Fruit fly (Drosophila melanogaster) whole organism, embryonic: ENCODE measurements around the gene dwg.

Source experiments
- CG10267 ChIP-seq: fragments of 200-800 bp; sonication (Bioruptor generic); optimal IDR thresholded peaks from 2 replicates; lab custom pipeline; 2018; ENCODE audit warnings: missing biosample characterization, mild to moderate bottlenecking, missing genetic modification characterization, moderate library complexity
- CG10274 ChIP-seq: fragments of 200-800 bp; sonication (Bioruptor generic); optimal IDR thresholded peaks from 3 replicates; lab custom pipeline; 2017; ENCODE audit warnings: missing biosample characterization, mild to moderate bottlenecking, missing genetic modification characterization
- CG10959 ChIP-seq: fragments of 200-800 bp; sonication (Bioruptor generic); IDR thresholded peaks from 2 replicates; pipeline ENCODE4 v1.3.6; 2022; ENCODE audit warnings: missing biosample characterization, missing genetic modification characterization
- CG11247 ChIP-seq: fragments of 200-800 bp; sonication (Bioruptor generic); IDR thresholded peaks from 2 replicates; pipeline ENCODE4 v1.3.6; 2022; ENCODE audit warnings: missing biosample characterization, missing genetic modification characterization
- CG11696 ChIP-seq: fragments of 200-800 bp; sonication (Bioruptor generic); IDR thresholded peaks from 2 replicates; pipeline ENCODE4 v1.3.6; 2022; ENCODE audit warnings: missing biosample characterization, missing genetic modification characterization
- CG12391 ChIP-seq: fragments of 200-800 bp; sonication (Bioruptor generic); optimal IDR thresholded peaks from 3 replicates; lab custom pipeline; 2018; ENCODE audit warnings: missing biosample characterization, mild to moderate bottlenecking, missing genetic modification characterization, moderate library complexity
- CG13296 ChIP-seq: fragments of 200-800 bp; sonication (Bioruptor generic); optimal IDR thresholded peaks from 3 replicates; lab custom pipeline; 2018; ENCODE audit warnings: missing biosample characterization, mild to moderate bottlenecking, missing genetic modification characterization
- CG14014 ChIP-seq: fragments of 200-800 bp; sonication (Bioruptor generic); IDR thresholded peaks from 2 replicates; pipeline ENCODE4 v1.3.6; 2022; ENCODE audit warnings: missing biosample characterization, missing genetic modification characterization
- CG14860 ChIP-seq: fragments of 200-800 bp; sonication (Bioruptor generic); IDR thresholded peaks from 3 replicates; pipeline ENCODE4 v1.3.6; 2022; ENCODE audit warnings: missing biosample characterization, missing genetic modification characterization; ENCODE audit not compliant: partially characterized antibody
- CG15073 ChIP-seq: fragments of 200-800 bp; sonication (Bioruptor generic); optimal IDR thresholded peaks from 2 replicates; lab custom pipeline; 2016; ENCODE audit warnings: missing biosample characterization, missing genetic modification characterization
- CG15514 ChIP-seq: fragments of 200-800 bp; sonication (Bioruptor generic); optimal IDR thresholded peaks from 3 replicates; lab custom pipeline; 2017; ENCODE audit warnings: missing biosample characterization, missing genetic modification characterization, mild to moderate bottlenecking, moderate library complexity, missing genetic modification reagents
- CG15601 ChIP-seq: fragments of 200-800 bp; sonication (Bioruptor generic); optimal IDR thresholded peaks from 3 replicates; lab custom pipeline; 2019; ENCODE audit warnings: missing biosample characterization, mild to moderate bottlenecking, missing genetic modification characterization, moderate library complexity
- CG18764 ChIP-seq: fragments of 200-800 bp; sonication (Bioruptor generic); optimal IDR thresholded peaks from 3 replicates; lab custom pipeline; 2016; ENCODE audit warnings: missing biosample characterization, missing genetic modification characterization
- CG2116 ChIP-seq: fragments of 200-800 bp; sonication (Bioruptor generic); optimal IDR thresholded peaks from 3 replicates; lab custom pipeline; 2018; ENCODE audit warnings: missing biosample characterization, mild to moderate bottlenecking, missing genetic modification characterization
- CG2120 ChIP-seq: fragments of 200-800 bp; sonication (Bioruptor generic); optimal IDR thresholded peaks from 3 replicates; lab custom pipeline; 2016; ENCODE audit warnings: missing biosample characterization, missing genetic modification characterization
- CG3065 ChIP-seq: fragments of 200-800 bp; sonication (Bioruptor generic); optimal IDR thresholded peaks from 2 replicates; lab custom pipeline; 2016; ENCODE audit warnings: missing biosample characterization, missing genetic modification characterization
- CG5180 ChIP-seq: fragments of 200-800 bp; sonication (Bioruptor generic); optimal IDR thresholded peaks from 3 replicates; lab custom pipeline; 2017; ENCODE audit warnings: missing biosample characterization, missing genetic modification characterization, mild to moderate bottlenecking, moderate library complexity, missing genetic modification reagents
- CG5245 ChIP-seq: fragments of 200-800 bp; sonication (Bioruptor generic); optimal IDR thresholded peaks from 3 replicates; lab custom pipeline; 2016; ENCODE audit warnings: missing biosample characterization, missing genetic modification characterization
- CG6683 ChIP-seq: fragments of 200-800 bp; sonication (Bioruptor generic); optimal IDR thresholded peaks from 2 replicates; lab custom pipeline; 2017; ENCODE audit warnings: missing biosample characterization, mild to moderate bottlenecking, missing genetic modification characterization, missing genetic modification reagents
- CG7839 ChIP-seq: fragments of 200-800 bp; sonication (Bioruptor generic); optimal IDR thresholded peaks from 3 replicates; lab custom pipeline; 2018; ENCODE audit warnings: missing biosample characterization, mild to moderate bottlenecking, missing genetic modification characterization, moderate library complexity
- CG8765 ChIP-seq: fragments of 200-800 bp; sonication (Bioruptor generic); IDR thresholded peaks from 2 replicates; pipeline ENCODE4 v1.3.6; 2022; ENCODE audit warnings: missing biosample characterization, missing genetic modification characterization
- CG8944 ChIP-seq: fragments of 200-800 bp; sonication (Bioruptor generic); optimal IDR thresholded peaks from 3 replicates; lab custom pipeline; 2016; ENCODE audit warnings: missing biosample characterization, missing genetic modification characterization
- ERR ChIP-seq: fragments of 200-800 bp; sonication (Bioruptor generic); optimal IDR thresholded peaks from 2 replicates; lab custom pipeline; 2016; ENCODE audit warnings: missing biosample characterization, missing genetic modification characterization
- Fer3 ChIP-seq: fragments of 200-800 bp; sonication (Bioruptor generic); optimal IDR thresholded peaks from 2 replicates; lab custom pipeline; 2018; ENCODE audit warnings: missing biosample characterization, mild to moderate bottlenecking, missing genetic modification characterization, moderate library complexity
- HLH4C ChIP-seq: fragments of 200-800 bp; sonication (Bioruptor generic); IDR thresholded peaks from 3 replicates; pipeline ENCODE4 v1.3.6; 2022; ENCODE audit warnings: missing biosample characterization, missing genetic modification characterization; ENCODE audit not compliant: partially characterized antibody
- Hmr ChIP-seq: fragments of 200-800 bp; sonication (Bioruptor generic); optimal IDR thresholded peaks from 3 replicates; lab custom pipeline; 2017; ENCODE audit warnings: mild to moderate bottlenecking, missing biosample characterization, missing genetic modification reagents, missing genetic modification characterization
- Lhr ChIP-seq: fragments of 200-800 bp; sonication (Bioruptor generic); optimal IDR thresholded peaks from 3 replicates; lab custom pipeline; 2017; ENCODE audit warnings: mild to moderate bottlenecking, missing biosample characterization, missing genetic modification reagents, missing genetic modification characterization
- NC2α ChIP-seq: fragments of 200-800 bp; sonication (Bioruptor generic); optimal IDR thresholded peaks from 2 replicates; lab custom pipeline; 2016; ENCODE audit warnings: missing biosample characterization, missing genetic modification characterization
- Optix ChIP-seq: fragments of 200-800 bp; sonication (Bioruptor generic); IDR thresholded peaks from 3 replicates; pipeline ENCODE4 v1.3.6; 2022; ENCODE audit warnings: missing biosample characterization, missing genetic modification characterization
- Xbp1 ChIP-seq: fragments of 200-800 bp; sonication (Bioruptor generic); optimal IDR thresholded peaks from 3 replicates; lab custom pipeline; 2016; ENCODE audit warnings: missing biosample characterization, mild to moderate bottlenecking, missing genetic modification characterization
- abd-A ChIP-seq: fragments of 200-800 bp; sonication (Bioruptor generic); optimal IDR thresholded peaks from 3 replicates; lab custom pipeline; 2019; ENCODE audit warnings: missing biosample characterization, mild to moderate bottlenecking, missing genetic modification characterization, moderate library complexity
- ac ChIP-seq: fragments of 200-800 bp; sonication (Bioruptor generic); optimal IDR thresholded peaks from 3 replicates; lab custom pipeline; 2017; ENCODE audit warnings: missing biosample characterization, mild to moderate bottlenecking, missing genetic modification characterization
- ap ChIP-seq: fragments of 200-800 bp; sonication (Bioruptor generic); IDR thresholded peaks from 2 replicates; pipeline ENCODE4 v1.3.6; 2022; ENCODE audit warnings: missing biosample characterization, missing genetic modification characterization
- az2 ChIP-seq: fragments of 200-800 bp; sonication (Bioruptor generic); optimal IDR thresholded peaks from 3 replicates; lab custom pipeline; 2016; ENCODE audit warnings: missing biosample characterization, missing genetic modification characterization
- bab2 ChIP-seq: fragments of 200-800 bp; sonication (Bioruptor generic); optimal IDR thresholded peaks from 2 replicates; lab custom pipeline; 2016; ENCODE audit warnings: missing biosample characterization, missing genetic modification characterization
- bcd ChIP-seq: fragments of 200-800 bp; sonication (Bioruptor generic); optimal IDR thresholded peaks from 2 replicates; lab custom pipeline; 2017; ENCODE audit warnings: missing biosample characterization, mild to moderate bottlenecking, missing genetic modification characterization
- crc ChIP-seq: fragments of 200-800 bp; sonication (Bioruptor generic); optimal IDR thresholded peaks from 2 replicates; lab custom pipeline; 2016; ENCODE audit warnings: missing biosample characterization, missing genetic modification characterization
- dimm ChIP-seq: fragments of 200-800 bp; sonication (Bioruptor generic); IDR thresholded peaks from 2 replicates; pipeline ENCODE4 v1.3.6; 2022; ENCODE audit warnings: missing biosample characterization, missing genetic modification characterization
- ewg ChIP-seq: fragments of 200-800 bp; sonication (Bioruptor generic); optimal IDR thresholded peaks from 3 replicates; lab custom pipeline; 2017; ENCODE audit warnings: mild to moderate bottlenecking, missing biosample characterization, missing genetic modification reagents, missing genetic modification characterization
- eyg ChIP-seq: fragments of 200-800 bp; sonication (Bioruptor generic); optimal IDR thresholded peaks from 3 replicates; lab custom pipeline; 2016; ENCODE audit warnings: missing biosample characterization, missing genetic modification characterization
- fd3F ChIP-seq: fragments of 200-800 bp; sonication (Bioruptor generic); optimal IDR thresholded peaks from 2 replicates; lab custom pipeline; 2018; ENCODE audit warnings: missing biosample characterization, mild to moderate bottlenecking, missing genetic modification characterization, moderate library complexity
- inv ChIP-seq: fragments of 200-800 bp; sonication (Bioruptor generic); IDR thresholded peaks from 2 replicates; pipeline ENCODE4 v1.3.6; 2022; ENCODE audit warnings: missing biosample characterization, missing genetic modification characterization; ENCODE audit not compliant: partially characterized antibody
- jumu ChIP-seq: fragments of 200-800 bp; sonication (Bioruptor generic); optimal IDR thresholded peaks from 3 replicates; lab custom pipeline; 2016; ENCODE audit warnings: missing biosample characterization, missing genetic modification characterization
- nau ChIP-seq: fragments of 200-800 bp; sonication (Bioruptor generic); optimal IDR thresholded peaks from 3 replicates; lab custom pipeline; 2017; ENCODE audit warnings: missing biosample characterization, mild to moderate bottlenecking, missing genetic modification characterization, missing genetic modification reagents
- nom ChIP-seq: fragments of 200-800 bp; sonication (Bioruptor generic); optimal IDR thresholded peaks from 2 replicates; lab custom pipeline; 2017; ENCODE audit warnings: missing biosample characterization, missing genetic modification characterization, mild to moderate bottlenecking, moderate library complexity, missing genetic modification reagents
- pfk ChIP-seq: fragments of 200-800 bp; sonication (Bioruptor generic); optimal IDR thresholded peaks from 2 replicates; lab custom pipeline; 2018; ENCODE audit warnings: missing biosample characterization, mild to moderate bottlenecking, missing genetic modification characterization, moderate library complexity
- sisA ChIP-seq: fragments of 200-800 bp; sonication (Bioruptor generic); IDR thresholded peaks from 2 replicates; pipeline ENCODE4 v1.3.6; 2022; ENCODE audit warnings: missing biosample characterization, missing genetic modification characterization
- sr ChIP-seq: fragments of 200-800 bp; sonication (Bioruptor generic); IDR thresholded peaks from 3 replicates; pipeline ENCODE4 v1.3.6; 2022; ENCODE audit warnings: missing biosample characterization, missing genetic modification characterization
- tin ChIP-seq: fragments of 200-800 bp; sonication (Bioruptor generic); optimal IDR thresholded peaks from 3 replicates; lab custom pipeline; 2016; ENCODE audit warnings: missing biosample characterization, missing genetic modification characterization
- zfh1 ChIP-seq: fragments of 200-800 bp; sonication (Bioruptor generic); IDR thresholded peaks from 3 replicates; pipeline ENCODE4 v1.3.6; 2022; ENCODE audit warnings: missing biosample characterization, missing genetic modification characterization

dwg gene

DNA sequence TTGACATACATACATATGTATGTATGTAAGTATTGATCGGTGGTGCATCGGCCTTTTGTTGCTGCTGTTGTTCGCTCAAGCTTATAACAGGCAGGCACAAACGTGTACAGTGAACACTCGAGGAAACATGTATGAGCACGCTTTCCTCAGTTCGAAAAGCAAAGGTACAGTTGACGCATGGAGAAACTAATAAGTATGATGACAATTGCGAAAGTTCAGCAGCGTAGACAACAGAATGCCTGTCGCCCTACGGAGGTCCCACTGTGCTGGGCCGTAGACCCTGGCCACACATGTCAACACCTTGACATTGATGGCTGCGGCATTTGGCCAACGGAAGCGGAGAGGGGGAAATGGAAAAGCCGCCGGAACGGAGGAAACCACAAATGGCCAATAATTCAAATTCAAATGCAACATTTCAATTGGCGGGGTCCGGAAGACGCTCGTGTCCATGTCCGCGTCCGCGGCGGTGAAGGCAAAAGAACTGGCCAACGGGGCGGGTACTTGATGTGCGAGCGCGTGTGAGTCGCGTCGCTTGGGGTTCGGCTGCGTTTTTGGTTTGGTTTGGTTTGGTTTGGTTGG is 19.3 kb upstream of the dwg start, which contains the start of gene CG2681 (continued):
- peak; percentile 56; the same call in 1 of the 3 replicates for TF ChIP-seq Optix
- no peak for TF ChIP-seq CG3065 (GFP tag; lab: Kevin White, UChicago)
- TF ChIP-seq ERR, result no peak
- no peak for TF ChIP-seq nom (GFP tag; lab: Kevin White, UChicago)
- peak; percentile 76 for TF ChIP-seq zfh1 (GFP tag; lab: Robert Waterston, UW)
- TF ChIP-seq CG14860, result no peak
- 0 out of 3 replicates have a peak, but pooled peaks have one; percentile 26 for TF ChIP-seq sr (GFP tag; lab: Robert Waterston, UW)
- TF ChIP-seq CG2116 (GFP tag; lab: Kevin White, UChicago), result no peak
- TF ChIP-seq CG12391, result no peak
- TF ChIP-seq pfk (GFP tag; lab: Kevin White, UChicago), result no peak
- TF ChIP-seq ac (GFP tag; lab: Kevin White, UChicago), result no peak
- 0 out of 2 replicates have a peak, but pooled peaks have one; percentile 16 for TF ChIP-seq CG11696 (GFP tag; lab: Robert Waterston, UW)
- peak; percentile 58 for TF ChIP-seq CG15514 (GFP tag; lab: Kevin White, UChicago)
- TF ChIP-seq crc (GFP tag; lab: Kevin White, UChicago), result no peak
- no peak for TF ChIP-seq Fer3 (tag; lab: Kevin White, UChicago)
- no peak for TF ChIP-seq CG13296 (GFP tag; lab: Kevin White, UChicago)
- TF ChIP-seq ap (GFP tag; lab: Robert Waterston, UW), result no peak
- TF ChIP-seq bcd, result peak; percentile 7
- TF ChIP-seq CG8944 (GFP tag; lab: Kevin White, UChicago), result peak; percentile 14
- peak; percentile 17 for TF ChIP-seq Xbp1 (GFP tag; lab: Kevin White, UChicago)
- TF ChIP-seq CG14014, result peak; percentile 45
- no peak for TF ChIP-seq CG5245 (GFP tag; lab: Kevin White, UChicago)
- no peak for TF ChIP-seq eyg
- peak; percentile 31 for TF ChIP-seq bab2 (GFP tag; lab: Kevin White, UChicago)
- peak; percentile 32 for TF ChIP-seq az2 (GFP tag; lab: Kevin White, UChicago)
- peak; percentile 69 for TF ChIP-seq sisA (GFP tag; lab: Robert Waterston, UW)
- no peak for TF ChIP-seq HLH4C (GFP tag; lab: Robert Waterston, UW)
- no peak for TF ChIP-seq nau (GFP tag; lab: Kevin White, UChicago)
- TF ChIP-seq CG10267 (tag; lab: Kevin White, UChicago), result no peak
- no peak for TF ChIP-seq ewg (GFP tag; lab: Kevin White, UChicago)
- 0 out of 2 replicates have a peak, but pooled peaks have one; percentile 22 for TF ChIP-seq dimm
- no peak for TF ChIP-seq Lhr (GFP tag; lab: Kevin White, UChicago)
- peak; percentile 57 for TF ChIP-seq CG7839 (tag; lab: Kevin White, UChicago)
- TF ChIP-seq Hmr (GFP tag; lab: Kevin White, UChicago), result no peak
- no peak for TF ChIP-seq CG8765 (GFP tag; lab: Robert Waterston, UW)
- no peak for TF ChIP-seq CG15601 (tag; lab: Kevin White, UChicago)
- no peak for TF ChIP-seq CG15073 (GFP tag; lab: Kevin White, UChicago)
- peak; percentile 6 for TF ChIP-seq tin (GFP tag; lab: Kevin White, UChicago)
- no peak for TF ChIP-seq CG5180 (GFP tag; lab: Kevin White, UChicago)
- TF ChIP-seq abd-A (tag; lab: Kevin White, UChicago), result no peak
- peak; percentile 47 for TF ChIP-seq CG11247 (GFP tag; lab: Robert Waterston, UW)
- no peak for TF ChIP-seq fd3F (GFP tag; lab: Kevin White, UChicago)
- TF ChIP-seq CG2120, result peak; percentile 59
- no peak for TF ChIP-seq CG10959
- no peak for TF ChIP-seq NC2α (GFP tag; lab: Kevin White, UChicago)
- no peak for TF ChIP-seq inv (GFP tag; lab: Robert Waterston, UW)
- TF ChIP-seq CG18764 (GFP tag; lab: Kevin White, UChicago), result no peak
- TF ChIP-seq CG6683, result no peak
- no peak for TF ChIP-seq CG10274 (GFP tag; lab: Kevin White, UChicago)
- TF ChIP-seq jumu (GFP tag; lab: Kevin White, UChicago), result no peak
